Worm (Caenorhabditis elegans) whole organism, late embryonic: ENCODE measurements around the gene ZK228.3.

Experiments used
- C08G9.2 ChIP-seq: sonication (generic microtip); optimal IDR thresholded peaks from 2 replicates; lab custom pipeline; 2016; ENCODE audit warnings: mild to moderate bottlenecking, missing genetic modification characterization, moderate library complexity, missing compliant biosample characterization
- C38D4.7 ChIP-seq: fragments of 200-800 bp; sonication (Bioruptor generic); optimal IDR thresholded peaks from 2 replicates; lab custom pipeline; 2018; ENCODE audit warnings: mild to moderate bottlenecking, missing genetic modification characterization, moderate library complexity, missing compliant biosample characterization
- ahr-1 ChIP-seq: sonication (generic microtip); optimal IDR thresholded peaks from 2 replicates; lab custom pipeline; 2016; ENCODE audit warnings: missing genetic modification characterization, missing compliant biosample characterization
- ceh-18 ChIP-seq: sonication (generic microtip); optimal IDR thresholded peaks from 2 replicates; lab custom pipeline; 2016; ENCODE audit warnings: missing genetic modification characterization, missing compliant biosample characterization
- ceh-2 ChIP-seq: sonication (generic microtip); optimal IDR thresholded peaks from 2 replicates; lab custom pipeline; 2016; ENCODE audit warnings: missing genotype, missing genetic modification characterization, missing compliant biosample characterization
- ceh-22 ChIP-seq: sonication (generic microtip); optimal IDR thresholded peaks from 2 replicates; lab custom pipeline; 2017; ENCODE audit warnings: missing biosample characterization, missing genetic modification characterization
- ceh-24 ChIP-seq: sonication (generic microtip); optimal IDR thresholded peaks from 2 replicates; lab custom pipeline; 2016; ENCODE audit warnings: mild to moderate bottlenecking, missing genetic modification characterization, missing compliant biosample characterization
- ceh-30 ChIP-seq: fragments of 150-350 bp; optimal IDR thresholded peaks from 2 replicates; lab custom pipeline; 2014; ENCODE audit warnings: missing biosample characterization, missing genetic modification characterization
- ceh-48 ChIP-seq: sonication (generic microtip); optimal IDR thresholded peaks from 2 replicates; lab custom pipeline; 2016; ENCODE audit warnings: missing genetic modification characterization, inconsistent platforms, missing compliant biosample characterization
- ceh-6 ChIP-seq: fragments of 200-800 bp; sonication (Bioruptor generic); optimal IDR thresholded peaks from 2 replicates; lab custom pipeline; 2018; ENCODE audit warnings: mild to moderate bottlenecking, missing genetic modification characterization, missing compliant biosample characterization
- ceh-9 ChIP-seq: sonication (generic microtip); optimal IDR thresholded peaks from 2 replicates; lab custom pipeline; 2016; ENCODE audit warnings: mild to moderate bottlenecking, missing genetic modification characterization, inconsistent platforms, missing compliant biosample characterization
- che-1 ChIP-seq: sonication (generic microtip); optimal IDR thresholded peaks from 2 replicates; lab custom pipeline; 2016; ENCODE audit warnings: mild to moderate bottlenecking, missing genetic modification characterization, missing compliant biosample characterization
- dmd-4 ChIP-seq: sonication (generic microtip); optimal IDR thresholded peaks from 2 replicates; lab custom pipeline; 2016; ENCODE audit warnings: borderline replicate concordance, missing genetic modification characterization, missing compliant biosample characterization
- elt-2 ChIP-seq: sonication (generic microtip); optimal IDR thresholded peaks from 2 replicates; lab custom pipeline; 2016; ENCODE audit warnings: missing genetic modification reagents, missing genetic modification characterization, missing compliant biosample characterization
- ets-4 ChIP-seq: sonication (generic microtip); optimal IDR thresholded peaks from 2 replicates; lab custom pipeline; 2016; ENCODE audit warnings: missing genetic modification characterization, missing compliant biosample characterization
- eyg-1 ChIP-seq: sonication (generic microtip); optimal IDR thresholded peaks from 2 replicates; lab custom pipeline; 2016; ENCODE audit warnings: missing genotype, missing genetic modification characterization, missing compliant biosample characterization
- fax-1 ChIP-seq: sonication (generic microtip); optimal IDR thresholded peaks from 2 replicates; lab custom pipeline; 2016; ENCODE audit warnings: missing genotype, missing genetic modification characterization, missing compliant biosample characterization
- fkh-10 ChIP-seq: fragments of 150-350 bp; optimal IDR thresholded peaks from 2 replicates; lab custom pipeline; 2014; ENCODE audit warnings: missing biosample characterization, missing genetic modification reagents, missing genetic modification characterization
- fkh-6 ChIP-seq: sonication (generic microtip); optimal IDR thresholded peaks from 2 replicates; lab custom pipeline; 2016; ENCODE audit warnings: missing genetic modification characterization, missing compliant biosample characterization
- hlh-15 ChIP-seq: sonication (generic microtip); optimal IDR thresholded peaks from 2 replicates; lab custom pipeline; 2016; ENCODE audit warnings: missing genetic modification characterization, missing compliant biosample characterization
- hlh-6 ChIP-seq: sonication (generic microtip); optimal IDR thresholded peaks from 2 replicates; lab custom pipeline; 2016; ENCODE audit warnings: missing genotype, missing genetic modification characterization, missing compliant biosample characterization
- hlh-8 ChIP-seq: sonication (generic microtip); optimal IDR thresholded peaks from 2 replicates; lab custom pipeline; 2016; ENCODE audit warnings: missing genotype, missing genetic modification characterization, missing compliant biosample characterization
- lin-11 ChIP-seq: fragments of 200-800 bp; sonication (Bioruptor generic); optimal IDR thresholded peaks from 2 replicates; lab custom pipeline; 2018; ENCODE audit warnings: mild to moderate bottlenecking, missing genetic modification characterization, missing compliant biosample characterization
- madf-2 ChIP-seq: sonication (generic microtip); optimal IDR thresholded peaks from 2 replicates; lab custom pipeline; 2017; ENCODE audit warnings: missing genetic modification characterization, missing compliant biosample characterization
- mec-3 ChIP-seq: sonication (generic microtip); optimal IDR thresholded peaks from 2 replicates; lab custom pipeline; 2016; ENCODE audit warnings: borderline replicate concordance, missing genetic modification characterization, missing compliant biosample characterization
- pag-3 ChIP-seq: sonication (generic microtip); optimal IDR thresholded peaks from 2 replicates; lab custom pipeline; 2016; ENCODE audit warnings: missing compliant biosample characterization, missing genetic modification characterization, borderline replicate concordance
- pax-1 ChIP-seq: fragments of 150-350 bp; optimal IDR thresholded peaks from 2 replicates; lab custom pipeline; 2014; ENCODE audit warnings: missing biosample characterization, missing genetic modification characterization
- pqm-1 ChIP-seq: sonication (generic microtip); optimal IDR thresholded peaks from 2 replicates; lab custom pipeline; 2016; ENCODE audit warnings: missing genetic modification characterization, missing compliant biosample characterization
- pros-1 ChIP-seq: fragments of 150-350 bp; optimal IDR thresholded peaks from 2 replicates; lab custom pipeline; 2014; ENCODE audit warnings: missing biosample characterization, missing genetic modification reagents, missing genetic modification characterization
- rnt-1 ChIP-seq: sonication (generic microtip); optimal IDR thresholded peaks from 2 replicates; lab custom pipeline; 2016; ENCODE audit warnings: missing genetic modification characterization, missing compliant biosample characterization
- sox-2 ChIP-seq: fragments of 200-800 bp; sonication (Bioruptor generic); IDR thresholded peaks from 2 replicates; pipeline ENCODE4 v1.3.6; 2022; ENCODE audit warnings: missing genetic modification reagents, missing genetic modification characterization, missing compliant biosample characterization
- sox-4 ChIP-seq: sonication (generic microtip); optimal IDR thresholded peaks from 2 replicates; lab custom pipeline; 2017; ENCODE audit warnings: mild to moderate bottlenecking, missing genetic modification characterization, inconsistent platforms, missing compliant biosample characterization
- tbx-2 ChIP-seq: sonication (generic microtip); optimal IDR thresholded peaks from 2 replicates; lab custom pipeline; 2016; ENCODE audit warnings: missing genetic modification characterization, missing compliant biosample characterization
- unc-3 ChIP-seq, 2 experiments: fragments of 200-800 bp in 1 of 2; sonication (Bioruptor generic) in 1 of 2; sonication (generic microtip) in 1 of 2; conservative IDR thresholded peaks in 1 of 2; optimal IDR thresholded peaks in 1 of 2; 2 replicates each; pipeline versions ENCODE4 v1.3.6 to Lab custom; 2016 to 2022; ENCODE audit warnings: missing compliant biosample characterization in 2 of 2, missing genetic modification characterization in 2 of 2, missing genetic modification reagents in 1 of 2
- unc-42 ChIP-seq: sonication (generic microtip); optimal IDR thresholded peaks from 2 replicates; lab custom pipeline; 2016; ENCODE audit warnings: missing genotype, missing genetic modification characterization, missing compliant biosample characterization
- unc-55 ChIP-seq: sonication (generic microtip); optimal IDR thresholded peaks from 2 replicates; lab custom pipeline; 2017; ENCODE audit warnings: missing biosample characterization, missing genetic modification reagents, missing genetic modification characterization

ZK228.3 gene

ce11 chrV:18430826-18431225 lies 30.2 kb downstream of the ZK228.3 start:
- TF ChIP-seq unc-55 (GFP tag; lab: Kevin White, UChicago) (no peak), ceh-6 (GFP tag; lab: Kevin White, UChicago) (no peak), eyg-1 (tag; lab: Kevin White, UChicago) (no peak), ceh-22 (tag; lab: Kevin White, UChicago) (no peak), madf-2 (tag; lab: Kevin White, UChicago) (no peak), ceh-48 (tag; lab: Kevin White, UChicago) (no peak), fax-1 (no peak), mec-3 (tag; lab: Kevin White, UChicago) (no peak), sox-4 (tag; lab: Kevin White, UChicago) (no peak), ceh-24 (tag; lab: Kevin White, UChicago) (no peak)
- TF ChIP-seq, all 69 proteins: peak for 0

- no peak for TF ChIP-seq sox-4 (tag; lab: Kevin White, UChicago)
- no peak for TF ChIP-seq tbx-2 (tag; lab: Kevin White, UChicago)
- no peak for TF ChIP-seq hlh-6
- TF ChIP-seq pqm-1, result no peak
- TF ChIP-seq ceh-18 (tag; lab: Kevin White, UChicago), result no peak
- no peak for TF ChIP-seq hlh-15 (tag; lab: Kevin White, UChicago)
- no peak for TF ChIP-seq ceh-22 (tag; lab: Kevin White, UChicago)
- TF ChIP-seq pax-1, result no peak
- TF ChIP-seq dmd-4 (tag; lab: Kevin White, UChicago), result no peak
- no peak for TF ChIP-seq pag-3
- TF ChIP-seq che-1, result no peak
- TF ChIP-seq fkh-10 (GFP tag; lab: Kevin White, UChicago), result no peak
- TF ChIP-seq ceh-9 (tag; lab: Kevin White, UChicago), result no peak
- no peak for TF ChIP-seq ets-4 (tag; lab: Kevin White, UChicago)
- no peak for TF ChIP-seq ceh-2
- no peak for TF ChIP-seq unc-3 (GFP tag; conservative IDR thresholded peaks at IDR 0.05; lab: Robert Waterston, UW)
- no peak for TF ChIP-seq unc-3 (tag; optimal IDR thresholded peaks at IDR 0.05; lab: Kevin White, UChicago)
- TF ChIP-seq ceh-30 (tag; lab: Kevin White, UChicago), result no peak
Observed at ce11 chrV:18426280-18426679, 34.8 kb downstream of the ZK228.3 start, which contains the start of gene srw-83. Gene srw-83, plus strand, starts transcription at chrV:18426580.

ce11 chrV:18425544-18425943 lies 35.5 kb downstream of the ZK228.3 start, which contains the start of gene ZK262.19:
Gene ZK262.19, minus strand, starts transcription at chrV:18425644.
- TF ChIP-seq ahr-1 (no peak), sox-2 (GFP tag; lab: Robert Waterston, UW) (no peak), hlh-8 (tag; lab: Kevin White, UChicago) (no peak), fkh-6 (tag; lab: Kevin White, UChicago) (no peak), eyg-1 (tag; lab: Kevin White, UChicago) (no peak), ceh-18 (tag; lab: Kevin White, UChicago) (no peak), hlh-6 (no peak), madf-2 (tag; lab: Kevin White, UChicago) (no peak)

ce11 chrV:18424471-18424870 lies 36.6 kb downstream of the ZK228.3 start, which contains the start of gene ZK262.4:
Gene ZK262.4, minus strand, starts transcription at chrV:18424571.
- no peak for TF ChIP-seq C08G9.2 (tag; lab: Kevin White, UChicago)

- TF ChIP-seq C38D4.7 (no peak), ceh-9 (tag; lab: Kevin White, UChicago) (no peak), pros-1 (no peak)
- TF ChIP-seq, all 69 proteins: peak for 0
Observed at ce11 chrV:18420797-18421196, 40.3 kb downstream of the ZK228.3 start, which contains the start of gene srj-26. Gene srj-26, plus strand, starts transcription at chrV:18421097.

- TF ChIP-seq lin-11, result no peak
- no peak for TF ChIP-seq elt-2
- no peak for TF ChIP-seq rnt-1
- TF ChIP-seq unc-42 (tag; lab: Kevin White, UChicago), result no peak
- TF ChIP-seq mec-3 (tag; lab: Kevin White, UChicago), result no peak
Observed at ce11 chrV:18414051-18414450, 47.0 kb downstream of the ZK228.3 start, which contains the start of gene txt-8. Gene txt-8, plus strand, starts transcription at chrV:18414351.
